Worm (Caenorhabditis elegans): ENCODE results near the gene ZK402.1.
"Not testable (repeated sequence)": the region's sequence is repeated elsewhere in the genome, so short reads cannot be mapped to it uniquely, and the experiment has no call there.

Gene ZK402.1

DNA sequence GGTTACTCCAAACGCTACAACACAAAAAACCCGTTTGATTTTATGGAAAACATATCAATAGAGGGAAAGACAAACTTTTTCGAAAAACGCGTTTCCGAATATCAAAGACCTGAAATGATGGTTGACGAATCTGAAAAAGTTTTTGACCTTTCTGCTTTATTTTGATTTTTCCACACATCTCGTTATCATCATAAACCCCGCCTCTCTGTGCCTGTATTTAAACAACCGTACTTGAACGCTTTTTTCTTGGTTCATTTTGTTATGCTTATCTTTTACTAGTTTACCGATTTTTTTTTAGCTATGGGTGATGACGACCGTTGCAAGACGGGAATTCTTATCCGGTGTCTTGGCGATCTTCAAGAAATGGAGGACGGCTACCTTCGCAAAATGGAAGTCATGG, 26.6 kb downstream of the ZK402.1 start, which contains the start of gene F19G12.1:
Gene F19G12.1, plus strand, starts transcription at position 301 of the 400 bp plus-strand sequence.
- TF ChIP-seq jun-1 (tag; optimal IDR thresholded peaks at IDR 0.05); fkh-10 (GFP tag; optimal IDR thresholded peaks at IDR 0.05); ceh-62 (tag; optimal IDR thresholded peaks at IDR 0.05): not testable (repeated sequence)

DNA sequence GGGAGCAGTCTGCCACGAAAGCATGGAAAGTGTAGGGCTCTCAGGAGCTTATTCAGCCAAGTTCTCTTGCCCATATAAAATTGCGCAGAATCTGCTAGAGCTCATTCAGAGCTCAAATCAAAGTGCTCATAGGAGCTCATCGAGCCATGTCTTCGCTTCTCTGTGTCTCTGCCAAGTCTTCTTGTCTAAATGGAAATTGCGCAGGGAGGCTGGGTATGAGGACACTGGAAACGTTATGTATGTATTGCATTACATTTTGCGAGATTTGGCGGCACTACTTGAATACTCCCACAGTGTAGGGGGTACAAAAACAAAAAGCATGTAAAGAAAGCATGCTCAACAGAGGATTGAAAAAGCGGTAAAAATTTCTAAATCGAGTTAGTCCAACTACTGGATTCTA, 33.0 kb downstream of the ZK402.1 start:
- TF ChIP-seq egl-43 (GFP tag; IDR thresholded peaks at IDR 0.05) (0 out of 2 replicates have a peak, but pooled peaks have one; percentile 54), madf-5 (GFP tag; IDR thresholded peaks at IDR 0.05) (no peak), mdl-1 (tag; optimal IDR thresholded peaks at IDR 0.05) (no peak), mep-1 (tag; optimal IDR thresholded peaks at IDR 0.05) (peak; percentile 3), nhr-28 (tag; optimal IDR thresholded peaks at IDR 0.05) (no peak), fkh-10 (GFP tag; optimal IDR thresholded peaks at IDR 0.05) (peak; percentile 40), egl-27 (tag; optimal IDR thresholded peaks at IDR 0.05) (no peak), T20F7.1 (GFP tag; optimal IDR thresholded peaks at IDR 0.05) (no peak), F10B5.3 (tag; optimal IDR thresholded peaks at IDR 0.05) (no peak), daf-12 (tag; optimal IDR thresholded peaks at IDR 0.05) (no peak), hmg-1.1 (GFP tag; IDR thresholded peaks at IDR 0.05) (peak; percentile 32; the same call in 1 of the 2 replicates), lin-13 (GFP tag; optimal IDR thresholded peaks at IDR 0.05) (no peak), daf-16 (GFP tag; optimal IDR thresholded peaks at IDR 0.05) (no peak), daf-16 (tag; optimal IDR thresholded peaks at IDR 0.05) (no peak), nhr-25 (tag; optimal IDR thresholded peaks at IDR 0.05; ENCODE audit: borderline replicate concordance, insufficient read depth) (no peak), dve-1 (tag; optimal IDR thresholded peaks at IDR 0.05; ENCODE audit: insufficient read depth) (no peak), unc-62 (GFP tag; optimal IDR thresholded peaks at IDR 0.05 in 1 of 2) (peak in 1 of 2 experiments; percentile 56), unc-62 (tag; optimal IDR thresholded peaks at IDR 0.05) (no peak), lsy-2 (tag; optimal IDR thresholded peaks at IDR 0.05) (peak in 1 of 2 experiments; percentile 14), duxl-1 (tag; optimal IDR thresholded peaks at IDR 0.05; ENCODE audit: poor library complexity) (no peak), F44E2.7 (GFP tag; IDR thresholded peaks at IDR 0.05) (no peak), tra-1 (GFP tag; IDR thresholded peaks at IDR 0.05) (no peak), lim-7 (GFP tag; IDR thresholded peaks at IDR 0.05) (no peak), mdt-29 (GFP tag; IDR thresholded peaks at IDR 0.05) (no peak), rbr-2 (tag; optimal IDR thresholded peaks at IDR 0.05) (no peak), mes-2 (tag; optimal IDR thresholded peaks at IDR 0.05; ENCODE audit: poor library complexity, severe bottlenecking) (peak; percentile 46), F37D6.2 (tag; optimal IDR thresholded peaks at IDR 0.05) (peak; percentile 32), daf-8 (GFP tag; IDR thresholded peaks at IDR 0.05) (no peak)

DNA sequence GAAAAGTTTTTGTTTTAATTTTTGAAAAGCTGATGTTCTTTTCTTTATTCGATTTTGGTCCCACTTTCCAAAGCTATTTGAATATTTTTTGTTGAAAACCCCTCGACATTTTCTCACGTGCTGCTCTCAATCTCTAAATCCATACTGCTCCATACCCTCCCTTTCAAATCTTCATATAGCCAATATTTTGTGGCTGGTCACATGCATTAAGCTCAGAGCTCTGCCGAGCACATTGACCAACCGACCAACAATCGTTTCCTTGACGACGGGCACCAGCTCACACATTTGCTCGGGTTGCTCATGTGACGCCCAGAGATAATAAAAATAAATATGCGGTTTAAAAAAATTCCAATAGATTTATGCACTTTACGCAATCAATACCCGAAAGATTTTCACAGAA, 34.9 kb downstream of the ZK402.1 start:
- no peak for TF ChIP-seq lsy-2 (tag; optimal IDR thresholded peaks at IDR 0.05)
- TF ChIP-seq mes-2 (tag; optimal IDR thresholded peaks at IDR 0.05; ENCODE audit: poor library complexity, severe bottlenecking) = peak; percentile 32
- no peak for TF ChIP-seq ceh-82 (tag; optimal IDR thresholded peaks at IDR 0.05)
- no peak for TF ChIP-seq Y75B8A.6 (GFP tag; IDR thresholded peaks at IDR 0.05)
- no peak for TF ChIP-seq zfp-3 (GFP tag; conservative IDR thresholded peaks at IDR 0.05)
- 0 out of 2 replicates have a peak, but pooled peaks have one; percentile 25 for TF ChIP-seq hmg-1.1 (GFP tag; IDR thresholded peaks at IDR 0.05)
- TF ChIP-seq mdl-1 (tag; optimal IDR thresholded peaks at IDR 0.05) = peak in 1 of 2 experiments; percentile 53
- TF ChIP-seq hlh-30 (tag; optimal IDR thresholded peaks at IDR 0.05; ENCODE audit: insufficient read depth) = peak; percentile 52
- TF ChIP-seq nhr-41 (GFP tag; IDR thresholded peaks at IDR 0.05) = no peak
- 0 out of 2 replicates have a peak, but pooled peaks have one; percentile 33 for TF ChIP-seq vab-7 (GFP tag; IDR thresholded peaks at IDR 0.05)
- TF ChIP-seq mep-1 (tag; optimal IDR thresholded peaks at IDR 0.05) = peak; percentile 28
- no peak for TF ChIP-seq F49E8.2 (tag; optimal IDR thresholded peaks at IDR 0.05; ENCODE audit: borderline replicate concordance)
- TF ChIP-seq skn-1 (tag; optimal IDR thresholded peaks at IDR 0.05) = no peak
- TF ChIP-seq F37D6.2 (tag; optimal IDR thresholded peaks at IDR 0.05) = peak; percentile 69
- no peak for TF ChIP-seq daf-19 (GFP tag; conservative IDR thresholded peaks at IDR 0.05)
- TF ChIP-seq rbr-2 (tag; optimal IDR thresholded peaks at IDR 0.05) = peak; percentile 30
- 0 out of 2 replicates have a peak, but pooled peaks have one; percentile 22 for TF ChIP-seq Y105C5A.15 (GFP tag; IDR thresholded peaks at IDR 0.05)

Measured in whole organism, L4 larva.